Worm (Caenorhabditis elegans): ENCODE results near the gene C13A2.6.
"Not testable (repeated sequence)": the region's sequence is repeated elsewhere in the genome, so short reads cannot be mapped to it uniquely, and the experiment has no call there.

C13A2.6 gene

ce11 chrV:7282037-7282436 is 12.5 kb downstream of the C13A2.6 start, which contains the start of gene C13A2.3:
Gene C13A2.3, plus strand, starts transcription at chrV:7282337.
- no peak for TF ChIP-seq lsy-2 (tag; optimal IDR thresholded peaks at IDR 0.05)
- TF ChIP-seq ham-2 (GFP tag; optimal IDR thresholded peaks at IDR 0.05): no peak
- no peak for TF ChIP-seq nhr-76 (tag; optimal IDR thresholded peaks at IDR 0.05)
- TF ChIP-seq unc-39 (tag; optimal IDR thresholded peaks at IDR 0.05): no peak
- TF ChIP-seq ztf-11 (tag; optimal IDR thresholded peaks at IDR 0.05): no peak
- TF ChIP-seq mep-1 (tag; optimal IDR thresholded peaks at IDR 0.05): no peak
- no peak for TF ChIP-seq unc-62 (GFP tag; optimal IDR thresholded peaks at IDR 0.05)
- no peak for TF ChIP-seq M03D4.4 (tag; optimal IDR thresholded peaks at IDR 0.05)
- no peak for TF ChIP-seq blmp-1 (tag; optimal IDR thresholded peaks at IDR 0.05)
- no peak for TF ChIP-seq ceh-83 (GFP tag; optimal IDR thresholded peaks at IDR 0.05)
- TF ChIP-seq nhr-28 (tag; optimal IDR thresholded peaks at IDR 0.05): no peak
- no peak for TF ChIP-seq nhr-2 (tag; optimal IDR thresholded peaks at IDR 0.05)
- no peak for TF ChIP-seq flh-1 (GFP tag; optimal IDR thresholded peaks at IDR 0.05)
- no peak for TF ChIP-seq pha-4 (tag; optimal IDR thresholded peaks at IDR 0.05)
- no peak for TF ChIP-seq nhr-12 (tag; optimal IDR thresholded peaks at IDR 0.05)
- no peak for TF ChIP-seq bed-3 (GFP tag; optimal IDR thresholded peaks at IDR 0.05)
- no peak for TF ChIP-seq sem-2 (GFP tag; optimal IDR thresholded peaks at IDR 0.05)
- no peak for TF ChIP-seq elt-3 (tag; optimal IDR thresholded peaks at IDR 0.05)

- no peak for TF ChIP-seq ceh-43 (GFP tag; optimal IDR thresholded peaks at IDR 0.05)
- no peak for TF ChIP-seq ceh-39 (tag; optimal IDR thresholded peaks at IDR 0.05)
Observed at ce11 chrV:7288699-7289098, 19.2 kb downstream of the C13A2.6 start, which contains the start of gene C13A2.1. Gene C13A2.1, plus strand, starts transcription at chrV:7288999.

ce11 chrV:7295270-7295669 is 25.8 kb downstream of the C13A2.6 start, which contains the start of gene F07G11.4:
Gene F07G11.4, minus strand, starts transcription at chrV:7295370.
- TF ChIP-seq hlh-1 (tag; optimal IDR thresholded peaks at IDR 0.05): no peak
- TF ChIP-seq nhr-12 (tag; optimal IDR thresholded peaks at IDR 0.05): no peak
- TF ChIP-seq mls-2 (tag; optimal IDR thresholded peaks at IDR 0.05): no peak

- TF ChIP-seq lin-13 (tag; optimal IDR thresholded peaks at IDR 0.05): no peak
- no peak for TF ChIP-seq drap-1 (GFP tag; optimal IDR thresholded peaks at IDR 0.05)
- no peak for TF ChIP-seq blmp-1 (tag; optimal IDR thresholded peaks at IDR 0.05)
- no peak for TF ChIP-seq ceh-39 (tag; optimal IDR thresholded peaks at IDR 0.05)
- no peak for TF ChIP-seq mls-2 (tag; optimal IDR thresholded peaks at IDR 0.05)
- TF ChIP-seq ceh-43 (GFP tag; optimal IDR thresholded peaks at IDR 0.05): no peak
- TF ChIP-seq zip-8 (tag; optimal IDR thresholded peaks at IDR 0.05): no peak
- no peak for TF ChIP-seq nhr-237 (tag; optimal IDR thresholded peaks at IDR 0.05)
- no peak for TF ChIP-seq nhr-76 (tag; optimal IDR thresholded peaks at IDR 0.05)
- no peak for TF ChIP-seq unc-120 (tag; optimal IDR thresholded peaks at IDR 0.05; ENCODE audit: poor library complexity, severe bottlenecking)
- no peak for TF ChIP-seq bed-3 (GFP tag; optimal IDR thresholded peaks at IDR 0.05)
- no peak for TF ChIP-seq ztf-11 (tag; optimal IDR thresholded peaks at IDR 0.05)
- TF ChIP-seq nhr-2 (tag; optimal IDR thresholded peaks at IDR 0.05): no peak
- no peak for TF ChIP-seq mep-1 (tag; optimal IDR thresholded peaks at IDR 0.05)
Observed at ce11 chrV:7297263-7297662, 27.8 kb downstream of the C13A2.6 start, which contains the start of gene srj-32. Gene srj-32, minus strand, starts transcription at chrV:7297363.

ce11 chrV:7298463-7298862 is 29.0 kb downstream of the C13A2.6 start, which contains the start of gene F07G11.3:
Gene F07G11.3, plus strand, starts transcription at chrV:7298763.
- TF ChIP-seq ham-2 (GFP tag; optimal IDR thresholded peaks at IDR 0.05) (no peak), sem-2 (GFP tag; optimal IDR thresholded peaks at IDR 0.05) (no peak), zip-8 (tag; optimal IDR thresholded peaks at IDR 0.05) (no peak)

- not testable (repeated sequence) for TF ChIP-seq ztf-11 (tag; optimal IDR thresholded peaks at IDR 0.05); ceh-83 (GFP tag; optimal IDR thresholded peaks at IDR 0.05); tbx-8 (GFP tag; optimal IDR thresholded peaks at IDR 0.05)
Observed at ce11 chrV:7304506-7304905, 35.0 kb downstream of the C13A2.6 start, which contains the start of gene F07G11.2. Gene F07G11.2, plus strand, starts transcription at chrV:7304806.

ce11 chrV:7307089-7307488 is 37.6 kb downstream of the C13A2.6 start, which contains the start of gene F07G11.1:
Gene F07G11.1, plus strand, starts transcription at chrV:7307389.
- no peak for TF ChIP-seq drap-1 (GFP tag; optimal IDR thresholded peaks at IDR 0.05)
- no peak for TF ChIP-seq lsy-2 (tag; optimal IDR thresholded peaks at IDR 0.05)
- no peak for TF ChIP-seq ztf-11 (tag; optimal IDR thresholded peaks at IDR 0.05)
- TF ChIP-seq ceh-43 (GFP tag; optimal IDR thresholded peaks at IDR 0.05): no peak
- no peak for TF ChIP-seq nhr-237 (tag; optimal IDR thresholded peaks at IDR 0.05)
- no peak for TF ChIP-seq ceh-83 (GFP tag; optimal IDR thresholded peaks at IDR 0.05)
- TF ChIP-seq elt-3 (tag; optimal IDR thresholded peaks at IDR 0.05): no peak
- TF ChIP-seq snpc-4 (tag; optimal IDR thresholded peaks at IDR 0.05): no peak
- TF ChIP-seq mab-5 (tag; optimal IDR thresholded peaks at IDR 0.05): no peak
- no peak for TF ChIP-seq pha-4 (tag; optimal IDR thresholded peaks at IDR 0.05)
- no peak for TF ChIP-seq flh-1 (GFP tag; optimal IDR thresholded peaks at IDR 0.05)
- TF ChIP-seq blmp-1 (tag; optimal IDR thresholded peaks at IDR 0.05): no peak
- TF ChIP-seq nhr-28 (tag; optimal IDR thresholded peaks at IDR 0.05): no peak
- no peak for TF ChIP-seq nhr-76 (tag; optimal IDR thresholded peaks at IDR 0.05)
